Fruit fly (Drosophila melanogaster): ENCODE measurements around the gene CG32767.

CG32767 gene

dm6 chrX:5084146-5085085 is at the start of gene CG32767:
Gene CG32767, minus strand, starts transcription at chrX:5084768.
- TF ChIP-seq Hr96 (GFP tag; optimal IDR thresholded peaks at IDR 0.05), result no peak
- TF ChIP-seq bab1 (GFP tag; optimal IDR thresholded peaks at IDR 0.05), result peak; percentile 27
- peak; percentile 36 for TF ChIP-seq ovo (GFP tag; optimal IDR thresholded peaks at IDR 0.05)
- no peak for TF ChIP-seq CG12768 (GFP tag; optimal IDR thresholded peaks at IDR 0.05)
- peak; percentile 69 for TF ChIP-seq Mnt (GFP tag; optimal IDR thresholded peaks at IDR 0.05)
- TF ChIP-seq CG14711 (tag; optimal IDR thresholded peaks at IDR 0.05), result peak; percentile 47
- TF ChIP-seq cic (GFP tag; optimal IDR thresholded peaks at IDR 0.05), result peak; percentile 3
- no peak for TF ChIP-seq toe (GFP tag; optimal IDR thresholded peaks at IDR 0.05)

DNA sequence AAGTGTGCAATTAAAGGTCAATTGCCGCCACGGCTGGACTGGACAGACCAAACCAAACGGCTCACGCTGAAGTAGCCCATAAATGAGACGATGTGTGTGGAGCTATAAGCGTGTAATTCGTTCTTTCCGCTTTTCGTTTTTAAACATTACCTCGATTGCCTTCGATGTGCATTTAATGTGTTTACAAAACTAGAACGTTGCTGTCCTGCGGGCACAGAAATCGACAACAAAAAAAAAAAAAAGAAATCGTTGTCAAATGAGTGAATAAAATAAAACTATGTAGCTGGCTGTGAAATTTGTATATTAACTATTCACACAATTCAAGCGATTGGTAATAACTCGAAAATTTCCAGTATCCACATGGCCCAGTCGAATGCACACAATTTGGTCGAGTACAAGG is 47.0 kb upstream of the CG32767 start, which contains the start of gene Rpn13R:
Rpn13R (plus strand) TSS at position 301 of the 400 bp plus-strand sequence.
- TF ChIP-seq toe (GFP tag; optimal IDR thresholded peaks at IDR 0.05) (no peak), pad (GFP tag; optimal IDR thresholded peaks at IDR 0.05) (no peak), Mnt (GFP tag; optimal IDR thresholded peaks at IDR 0.05) (no peak), CG11617 (GFP tag; optimal IDR thresholded peaks at IDR 0.05) (no peak), CG7101 (tag; optimal IDR thresholded peaks at IDR 0.05) (no peak), tj (GFP tag; optimal IDR thresholded peaks at IDR 0.05) (no peak), cnc (optimal IDR thresholded peaks at IDR 0.05) (no peak), CG12768 (GFP tag; optimal IDR thresholded peaks at IDR 0.05) (no peak), bab1 (GFP tag; optimal IDR thresholded peaks at IDR 0.05) (no peak), CG14711 (tag; optimal IDR thresholded peaks at IDR 0.05) (no peak), ovo (GFP tag; optimal IDR thresholded peaks at IDR 0.05) (no peak), Clk (GFP tag; optimal IDR thresholded peaks at IDR 0.05) (no peak)

DNA sequence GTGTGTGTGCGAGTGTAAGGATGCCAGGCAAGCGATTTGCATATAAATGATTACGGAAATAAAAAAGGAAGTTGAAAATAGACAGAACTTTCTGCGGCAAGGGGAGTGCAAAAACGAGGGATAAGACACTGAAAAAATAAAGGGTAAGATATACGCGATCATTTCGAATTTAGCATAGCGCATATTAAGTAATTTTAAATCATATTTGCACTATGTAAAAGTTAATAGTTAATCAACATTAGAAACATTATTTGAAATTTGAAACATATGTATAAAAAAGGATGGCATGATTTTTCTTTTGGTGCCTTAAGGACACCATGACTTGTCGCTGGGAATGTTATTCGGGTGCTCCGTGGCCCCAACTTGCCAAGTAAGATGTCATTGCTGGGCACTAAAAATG is 28.5 kb upstream of the CG32767 start:
- TF ChIP-seq CG1620 (GFP tag; optimal IDR thresholded peaks at IDR 0.05) (no peak), CG5204 (GFP tag; optimal IDR thresholded peaks at IDR 0.05) (no peak), ovo (GFP tag; optimal IDR thresholded peaks at IDR 0.05) (no peak), CG7101 (tag; optimal IDR thresholded peaks at IDR 0.05) (no peak), CG14711 (tag; optimal IDR thresholded peaks at IDR 0.05) (no peak), tj (GFP tag; optimal IDR thresholded peaks at IDR 0.05) (no peak), Hr96 (GFP tag; optimal IDR thresholded peaks at IDR 0.05) (no peak)

DNA sequence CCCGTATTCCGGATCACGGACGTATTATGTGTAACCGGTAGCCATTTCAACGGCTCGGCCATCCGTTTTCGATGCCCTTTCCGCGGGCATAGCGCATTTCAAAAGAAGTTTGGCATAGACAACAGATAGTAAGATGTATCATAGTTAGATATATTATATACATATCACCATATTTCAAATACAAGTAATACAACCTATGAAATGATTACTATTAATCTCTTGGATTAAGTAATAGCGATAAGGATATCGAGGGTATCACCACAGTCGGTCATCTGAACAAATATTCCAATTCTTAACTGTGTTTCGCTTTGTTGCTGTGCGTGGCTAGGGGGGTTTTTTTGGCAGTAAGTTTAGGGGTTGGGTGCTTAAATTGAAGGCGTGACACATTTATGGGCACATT is 11.1 kb upstream of the CG32767 start:
- TF ChIP-seq cic (GFP tag; optimal IDR thresholded peaks at IDR 0.05) (no peak), CG1620 (GFP tag; optimal IDR thresholded peaks at IDR 0.05) (no peak), Mnt (GFP tag; optimal IDR thresholded peaks at IDR 0.05) (no peak), CG5204 (GFP tag; optimal IDR thresholded peaks at IDR 0.05) (no peak), Crg-1 (GFP tag; optimal IDR thresholded peaks at IDR 0.05) (no peak), CG12768 (GFP tag; optimal IDR thresholded peaks at IDR 0.05) (no peak), Clk (GFP tag; optimal IDR thresholded peaks at IDR 0.05) (no peak), ovo (GFP tag; optimal IDR thresholded peaks at IDR 0.05) (no peak), kay (GFP tag; ENCODE audit: borderline replicate concordance) (no peak), CG7101 (tag; optimal IDR thresholded peaks at IDR 0.05) (no peak), toe (GFP tag; optimal IDR thresholded peaks at IDR 0.05) (no peak), pad (GFP tag; optimal IDR thresholded peaks at IDR 0.05) (no peak)

dm6 chrX:5094387-5094786 is 9.8 kb upstream of the CG32767 start:
- TF ChIP-seq CG5204 (GFP tag; optimal IDR thresholded peaks at IDR 0.05), result no peak
- TF ChIP-seq Hr96 (GFP tag; optimal IDR thresholded peaks at IDR 0.05), result no peak
- TF ChIP-seq CG7101 (tag; optimal IDR thresholded peaks at IDR 0.05), result no peak
- no peak for TF ChIP-seq CG7045 (GFP tag; optimal IDR thresholded peaks at IDR 0.05)
- no peak for TF ChIP-seq cic (GFP tag; optimal IDR thresholded peaks at IDR 0.05)
- TF ChIP-seq CG33017 (tag; optimal IDR thresholded peaks at IDR 0.05), result no peak
- no peak for TF ChIP-seq kay (GFP tag; ENCODE audit: borderline replicate concordance)
- no peak for TF ChIP-seq CG11617 (GFP tag; optimal IDR thresholded peaks at IDR 0.05)
- no peak for TF ChIP-seq Mnt (GFP tag; optimal IDR thresholded peaks at IDR 0.05)
- TF ChIP-seq CG12768 (GFP tag; optimal IDR thresholded peaks at IDR 0.05), result no peak
- TF ChIP-seq Crg-1 (GFP tag; optimal IDR thresholded peaks at IDR 0.05), result no peak
- TF ChIP-seq bab1 (GFP tag; optimal IDR thresholded peaks at IDR 0.05), result no peak
- no peak for TF ChIP-seq cnc (optimal IDR thresholded peaks at IDR 0.05)
- TF ChIP-seq pad (GFP tag; optimal IDR thresholded peaks at IDR 0.05), result no peak
- no peak for TF ChIP-seq Clk (GFP tag; optimal IDR thresholded peaks at IDR 0.05)
- TF ChIP-seq CG1620 (GFP tag; optimal IDR thresholded peaks at IDR 0.05), result no peak
- no peak for TF ChIP-seq toe (GFP tag; optimal IDR thresholded peaks at IDR 0.05)
- TF ChIP-seq ovo (GFP tag; optimal IDR thresholded peaks at IDR 0.05), result no peak
- TF ChIP-seq CG14711 (tag; optimal IDR thresholded peaks at IDR 0.05), result no peak
- no peak for TF ChIP-seq tj (GFP tag; optimal IDR thresholded peaks at IDR 0.05)

DNA sequence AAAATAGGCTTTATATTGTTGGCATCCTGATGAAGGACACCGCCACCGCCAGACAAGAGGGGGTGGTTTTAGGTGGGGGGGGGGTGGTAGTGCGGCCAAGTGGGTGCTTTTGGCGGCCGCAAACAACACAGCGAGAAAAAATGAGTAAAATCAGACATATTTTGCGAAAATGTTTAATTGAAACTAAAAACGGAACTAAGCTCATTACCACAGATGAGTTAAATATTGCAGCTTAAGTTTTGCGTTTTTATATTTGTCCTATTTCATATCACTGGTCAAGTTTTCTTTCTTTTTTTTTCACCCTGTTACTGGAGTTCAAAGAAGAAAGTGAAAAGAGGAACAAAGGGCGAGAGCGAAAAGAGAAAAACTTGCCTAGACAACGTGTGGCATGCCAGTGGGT is 9.4 kb upstream of the CG32767 start:
- TF ChIP-seq Mnt (GFP tag; optimal IDR thresholded peaks at IDR 0.05) (no peak), Hr96 (GFP tag; optimal IDR thresholded peaks at IDR 0.05) (no peak), CG11617 (GFP tag; optimal IDR thresholded peaks at IDR 0.05) (no peak), tj (GFP tag; optimal IDR thresholded peaks at IDR 0.05) (no peak), CG7045 (GFP tag; optimal IDR thresholded peaks at IDR 0.05) (no peak), CG5204 (GFP tag; optimal IDR thresholded peaks at IDR 0.05) (no peak), kay (GFP tag; ENCODE audit: borderline replicate concordance) (no peak), bab1 (GFP tag; optimal IDR thresholded peaks at IDR 0.05) (no peak), CG1620 (GFP tag; optimal IDR thresholded peaks at IDR 0.05) (no peak), cnc (optimal IDR thresholded peaks at IDR 0.05) (no peak), CG33017 (tag; optimal IDR thresholded peaks at IDR 0.05) (no peak), ovo (GFP tag; optimal IDR thresholded peaks at IDR 0.05) (no peak), CG14711 (tag; optimal IDR thresholded peaks at IDR 0.05) (no peak), Clk (GFP tag; optimal IDR thresholded peaks at IDR 0.05) (no peak)

All from whole organism, adult.